Worm (Caenorhabditis elegans) whole organism, mixed stage, embryonic: ENCODE measurements around the gene cht-4.

ENCODE experiments used
- elt-1 ChIP-seq: sonication (generic microtip); optimal IDR thresholded peaks from 2 replicates; lab custom pipeline; 2017; ENCODE audit warnings: missing genetic modification characterization, mild to moderate bottlenecking, missing compliant biosample characterization, antibody characterized with exemption, moderate library complexity, borderline replicate concordance; ENCODE audit not compliant: insufficient read depth
- elt-3 ChIP-seq: fragments of 150-350 bp; optimal IDR thresholded peaks from 2 replicates; lab custom pipeline; 2014; ENCODE audit warnings: missing biosample characterization, missing genetic modification characterization
- hlh-1 ChIP-seq: fragments of 150-350 bp; optimal IDR thresholded peaks from 2 replicates; lab custom pipeline; 2014; ENCODE audit warnings: missing biosample characterization, missing genetic modification reagents, missing genetic modification characterization
- lin-13 ChIP-seq: fragments of 150-350 bp; optimal IDR thresholded peaks from 2 replicates; lab custom pipeline; 2014; ENCODE audit warnings: missing biosample characterization, missing genetic modification characterization
- nhr-28 ChIP-seq: fragments of 150-350 bp; optimal IDR thresholded peaks from 2 replicates; lab custom pipeline; 2014; ENCODE audit warnings: missing biosample characterization, missing genetic modification characterization
- unc-39 ChIP-seq: fragments of 150-350 bp; optimal IDR thresholded peaks from 2 replicates; lab custom pipeline; 2014; ENCODE audit warnings: missing biosample characterization, missing genetic modification characterization
- unc-62 ChIP-seq: fragments of 150-350 bp; optimal IDR thresholded peaks from 2 replicates; lab custom pipeline; 2014; ENCODE audit warnings: missing biosample characterization, missing genetic modification reagents, missing genetic modification characterization

DNA sequence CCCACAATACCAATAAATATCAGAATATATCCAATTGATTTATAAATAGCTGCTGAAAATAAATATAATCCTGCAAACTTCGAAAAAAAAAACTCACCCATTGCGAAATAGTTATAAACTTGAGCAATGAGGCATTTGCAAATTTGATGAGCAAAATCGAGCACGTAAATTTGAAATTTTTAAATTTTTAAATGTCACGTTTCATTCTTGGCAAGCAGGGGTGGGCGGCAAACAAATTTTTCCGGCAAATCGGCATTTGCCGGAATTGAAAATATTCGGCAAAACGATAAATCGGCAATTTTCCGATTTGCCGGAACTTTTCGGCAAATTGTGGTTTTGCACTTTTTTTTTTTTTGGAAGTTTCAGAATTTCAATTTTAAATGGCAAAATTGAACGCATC lies 32.6 kb upstream of the cht-4 start, which contains the start of gene Y22D7AR.14:
- no peak for TF ChIP-seq hlh-1 (tag; lab: Kevin White, UChicago)
- TF ChIP-seq lin-13 (tag; lab: Kevin White, UChicago): no peak
- TF ChIP-seq nhr-28: no peak
- no peak for TF ChIP-seq unc-62 (GFP tag; lab: Kevin White, UChicago)
- TF ChIP-seq elt-3: no peak
- TF ChIP-seq unc-39 (tag; lab: Kevin White, UChicago): no peak
- no peak for TF ChIP-seq elt-1 (tag; lab: Kevin White, UChicago)
